Fruit fly (Drosophila melanogaster): Measurements from ENCODE around the gene Hsp68.

The Hsp68 gene

dm6 chr3R:24006449-24007159, 50.5 kb downstream of the Hsp68 start (continued):
- TF ChIP-seq CG4360 (GFP tag; IDR thresholded peaks at IDR 0.05), result no peak
- no peak for TF ChIP-seq CG5953 (GFP tag; IDR thresholded peaks at IDR 0.05)
- no peak for TF ChIP-seq CG15479 (GFP tag; optimal IDR thresholded peaks at IDR 0.05)
- TF ChIP-seq CG17912 (GFP tag; optimal IDR thresholded peaks at IDR 0.05), result no peak
- TF ChIP-seq CG5180 (GFP tag; optimal IDR thresholded peaks at IDR 0.05), result no peak
- peak; percentile 3 for TF ChIP-seq CG7839 (tag; optimal IDR thresholded peaks at IDR 0.05)
- peak; percentile 70 for TF ChIP-seq cwo (GFP tag; optimal IDR thresholded peaks at IDR 0.05)
- no peak for TF ChIP-seq ERR (GFP tag; optimal IDR thresholded peaks at IDR 0.05)
- TF ChIP-seq BEAF-32 (GFP tag; optimal IDR thresholded peaks at IDR 0.05), result no peak
- 0 out of 2 replicates have a peak, but pooled peaks have one; percentile 17 for TF ChIP-seq CG14014 (GFP tag; IDR thresholded peaks at IDR 0.05)
- peak; percentile 6 for TF ChIP-seq CG4424 (GFP tag; optimal IDR thresholded peaks at IDR 0.05)
- TF ChIP-seq Ets65A (GFP tag), result peak; percentile 88
- TF ChIP-seq ash1 (GFP tag; optimal IDR thresholded peaks at IDR 0.05), result no peak
- no peak for TF ChIP-seq CG2889 (GFP tag; IDR thresholded peaks at IDR 0.05)
- no peak for TF ChIP-seq CG4820 (GFP tag; optimal IDR thresholded peaks at IDR 0.05)
- no peak for TF ChIP-seq Sin3A (optimal IDR thresholded peaks at IDR 0.05)
- TF ChIP-seq abd-A (tag; optimal IDR thresholded peaks at IDR 0.05), result no peak
- no peak for TF ChIP-seq en (GFP tag; optimal IDR thresholded peaks at IDR 0.05)
- peak; percentile 10 for TF ChIP-seq CG3163 (GFP tag; optimal IDR thresholded peaks at IDR 0.05)
- no peak for TF ChIP-seq CG11695 (GFP tag; IDR thresholded peaks at IDR 0.05)
- TF ChIP-seq CG13287 (GFP tag; IDR thresholded peaks at IDR 0.05; ENCODE audit: partially characterized antibody), result no peak
- TF ChIP-seq CG3847 (GFP tag; IDR thresholded peaks at IDR 0.05), result no peak
- no peak for TF ChIP-seq sob (GFP tag; IDR thresholded peaks at IDR 0.05)
- no peak for TF ChIP-seq CG18011 (GFP tag; optimal IDR thresholded peaks at IDR 0.05)
- no peak for TF ChIP-seq kah (GFP tag; optimal IDR thresholded peaks at IDR 0.05)
- TF ChIP-seq Mes4 (GFP tag; optimal IDR thresholded peaks at IDR 0.05), result no peak
- TF ChIP-seq MESR4 (GFP tag; optimal IDR thresholded peaks at IDR 0.05), result no peak
- TF ChIP-seq pros (GFP tag; optimal IDR thresholded peaks at IDR 0.05), result no peak
- TF ChIP-seq CG6654 (GFP tag; optimal IDR thresholded peaks at IDR 0.05), result no peak
- peak; percentile 2 for TF ChIP-seq nmo (GFP tag; optimal IDR thresholded peaks at IDR 0.05)
- no peak for TF ChIP-seq Gsc (GFP tag; IDR thresholded peaks at IDR 0.05)
- TF ChIP-seq btn (GFP tag; optimal IDR thresholded peaks at IDR 0.05), result no peak
- no peak for TF ChIP-seq Scr (GFP tag; IDR thresholded peaks at IDR 0.05; ENCODE audit: partially characterized antibody)
- TF ChIP-seq Dref (GFP tag; IDR thresholded peaks at IDR 0.05), result no peak
- TF ChIP-seq ab (GFP tag; optimal IDR thresholded peaks at IDR 0.05), result no peak
- no peak for TF ChIP-seq CG6765 (GFP tag; optimal IDR thresholded peaks at IDR 0.05)
- no peak for TF ChIP-seq CG10462 (GFP tag; optimal IDR thresholded peaks at IDR 0.05)
- no peak for TF ChIP-seq CG13894 (tag; optimal IDR thresholded peaks at IDR 0.05)
- TF ChIP-seq Med (GFP tag), result peak; percentile 72
- no peak for TF ChIP-seq CG7745 (tag; optimal IDR thresholded peaks at IDR 0.05)
- no peak for TF ChIP-seq jigr1 (GFP tag; IDR thresholded peaks at IDR 0.05)
- TF ChIP-seq CG10366 (GFP tag; IDR thresholded peaks at IDR 0.05), result no peak
- TF ChIP-seq gro (GFP tag; optimal IDR thresholded peaks at IDR 0.05), result no peak
- TF ChIP-seq CG10267 (tag; optimal IDR thresholded peaks at IDR 0.05), result no peak
- no peak for TF ChIP-seq CG1792 (GFP tag; optimal IDR thresholded peaks at IDR 0.05)
- no peak for TF ChIP-seq sisA (GFP tag; IDR thresholded peaks at IDR 0.05)
- 0 out of 2 replicates have a peak, but pooled peaks have one; percentile 26 for TF ChIP-seq onecut (GFP tag; IDR thresholded peaks at IDR 0.05)
- no peak for TF ChIP-seq CG7556 (GFP tag; optimal IDR thresholded peaks at IDR 0.05)
- no peak for TF ChIP-seq Hand (GFP tag; optimal IDR thresholded peaks at IDR 0.05)
- no peak for TF ChIP-seq Atf3 (GFP tag; optimal IDR thresholded peaks at IDR 0.05)
- peak; percentile 83 for TF ChIP-seq Hey (tag; optimal IDR thresholded peaks at IDR 0.05)

All from whole organism, embryonic.